Fruit fly (Drosophila melanogaster): ENCODE results near the gene CG5149.

Gene CG5149

dm6 chr2L:7423333-7423895 lies 35.4 kb upstream of the CG5149 start (continued):
- no peak; the same call in 1 of the 2 replicates for TF ChIP-seq Bgb (GFP tag; IDR thresholded peaks at IDR 0.05; ENCODE audit: partially characterized antibody)
- peak; percentile 51 for TF ChIP-seq mam (GFP tag; optimal IDR thresholded peaks at IDR 0.05)
- no peak for TF ChIP-seq CG17802 (tag; optimal IDR thresholded peaks at IDR 0.05)
- no peak for TF ChIP-seq CG8478 (optimal IDR thresholded peaks at IDR 0.05)
- peak; percentile 8 for TF ChIP-seq CG15696 (tag; optimal IDR thresholded peaks at IDR 0.05)
- peak; percentile 52; the same call in 2 of the 3 replicates for TF ChIP-seq dysf (GFP tag; IDR thresholded peaks at IDR 0.05)
- TF ChIP-seq Dbx (GFP tag; IDR thresholded peaks at IDR 0.05): peak; percentile 74
- no peak for TF ChIP-seq Hr3 (GFP tag; optimal IDR thresholded peaks at IDR 0.05)
- TF ChIP-seq Hand (GFP tag; optimal IDR thresholded peaks at IDR 0.05): peak; percentile 11
- TF ChIP-seq CG34376 (GFP tag; optimal IDR thresholded peaks at IDR 0.05): peak; percentile 13
- peak; percentile 64 for TF ChIP-seq lab (GFP tag; optimal IDR thresholded peaks at IDR 0.05)
- peak; percentile 69 for TF ChIP-seq NFAT (GFP tag; IDR thresholded peaks at IDR 0.05)
- no peak for TF ChIP-seq NC2α (GFP tag; optimal IDR thresholded peaks at IDR 0.05)
- peak; percentile 72 for TF ChIP-seq CG17385 (GFP tag; optimal IDR thresholded peaks at IDR 0.05)
- TF ChIP-seq CG10565 (GFP tag; optimal IDR thresholded peaks at IDR 0.05): no peak
- no peak for TF ChIP-seq CG12744 (GFP tag; optimal IDR thresholded peaks at IDR 0.05)
- no peak for TF ChIP-seq Lhr (GFP tag; optimal IDR thresholded peaks at IDR 0.05)
- TF ChIP-seq Dip3 (GFP tag; optimal IDR thresholded peaks at IDR 0.05): peak; percentile 61
- TF ChIP-seq CG11560 (tag; IDR thresholded peaks at IDR 0.05): 0 out of 3 replicates have a peak, but pooled peaks have one; percentile 22
- TF ChIP-seq HLH54F (GFP tag; optimal IDR thresholded peaks at IDR 0.05): peak; percentile 46
- no peak for TF ChIP-seq CG7928 (GFP tag; optimal IDR thresholded peaks at IDR 0.05)
- 0 out of 2 replicates have a peak, but pooled peaks have one; percentile 34 for TF ChIP-seq danr (GFP tag; IDR thresholded peaks at IDR 0.05)
- TF ChIP-seq Hey (tag; optimal IDR thresholded peaks at IDR 0.05): no peak
- TF ChIP-seq pb (GFP tag; optimal IDR thresholded peaks at IDR 0.05): no peak
- TF ChIP-seq pan (optimal IDR thresholded peaks at IDR 0.05): no peak
- peak in 1 of 2 experiments; percentile 26 for TF ChIP-seq pan (GFP tag; optimal IDR thresholded peaks at IDR 0.05 in 1 of 2, IDR thresholded peaks at IDR 0.05 in 1 of 2)
- no peak for TF ChIP-seq luna (GFP tag; optimal IDR thresholded peaks at IDR 0.05)
- 0 out of 2 replicates have a peak, but pooled peaks have one; percentile 8 for TF ChIP-seq CG3847 (GFP tag; IDR thresholded peaks at IDR 0.05)
- peak; percentile 9; the same call in 1 of the 2 replicates for TF ChIP-seq CG8765 (GFP tag; IDR thresholded peaks at IDR 0.05)
- no peak for TF ChIP-seq CG3407 (GFP tag; optimal IDR thresholded peaks at IDR 0.05)
- no peak for TF ChIP-seq disco-r (GFP tag; optimal IDR thresholded peaks at IDR 0.05)
- TF ChIP-seq ftz-f1 (GFP tag; optimal IDR thresholded peaks at IDR 0.05): peak; percentile 25
- peak; percentile 89 for TF ChIP-seq grau (tag; optimal IDR thresholded peaks at IDR 0.05)
- TF ChIP-seq B-H1 (GFP tag; IDR thresholded peaks at IDR 0.05): no peak
- TF ChIP-seq caup (GFP tag; optimal IDR thresholded peaks at IDR 0.05; ENCODE audit: severe bottlenecking): peak; percentile 8
- peak in 1 of 2 experiments; percentile 8 for TF ChIP-seq chif (GFP tag; optimal IDR thresholded peaks at IDR 0.05)
- TF ChIP-seq Ada2b (GFP tag; IDR thresholded peaks at IDR 0.05): no peak
- no peak for TF ChIP-seq ems (GFP tag; optimal IDR thresholded peaks at IDR 0.05)
- no peak for TF ChIP-seq sd (tag; optimal IDR thresholded peaks at IDR 0.05)
- TF ChIP-seq Stat92E (GFP tag; optimal IDR thresholded peaks at IDR 0.05): no peak
- TF ChIP-seq CG18619 (GFP tag; optimal IDR thresholded peaks at IDR 0.05): peak; percentile 9
- TF ChIP-seq CG14014 (GFP tag; IDR thresholded peaks at IDR 0.05): 0 out of 2 replicates have a peak, but pooled peaks have one; percentile 28
- peak; percentile 38; the same call in 1 of the 2 replicates for TF ChIP-seq lmd (GFP tag; IDR thresholded peaks at IDR 0.05)
- no peak for TF ChIP-seq CG3995 (GFP tag; optimal IDR thresholded peaks at IDR 0.05)
- no peak for TF ChIP-seq nau (GFP tag; optimal IDR thresholded peaks at IDR 0.05)
- no peak for TF ChIP-seq CG2875 (GFP tag; optimal IDR thresholded peaks at IDR 0.05)
- TF ChIP-seq klu (GFP tag; IDR thresholded peaks at IDR 0.05): no peak
- TF ChIP-seq D (optimal IDR thresholded peaks at IDR 0.05): no peak
- TF ChIP-seq D (GFP tag; optimal IDR thresholded peaks at IDR 0.05): no peak
- TF ChIP-seq Dref (GFP tag; IDR thresholded peaks at IDR 0.05): 0 out of 2 replicates have a peak, but pooled peaks have one; percentile 10
- TF ChIP-seq CG18764 (GFP tag; optimal IDR thresholded peaks at IDR 0.05): no peak

Data from whole organism, embryonic.